Worm (Caenorhabditis elegans) whole organism, midembryonic: Measurements from ENCODE around the gene Y82E9BR.18.

Experiments used
- T22C8.4 ChIP-seq: fragments of 200-800 bp; sonication (Bioruptor generic); IDR thresholded peaks from 2 replicates; pipeline ENCODE4 v1.3.6; 2022; ENCODE audit warnings: missing genetic modification characterization, missing compliant biosample characterization
- cog-1 ChIP-seq: sonication (generic microtip); optimal IDR thresholded peaks from 2 replicates; lab custom pipeline; 2016; ENCODE audit warnings: missing genetic modification characterization, missing compliant biosample characterization
- flt-1 ChIP-seq: fragments of 200-800 bp; sonication (Bioruptor generic); IDR thresholded peaks from 2 replicates; pipeline ENCODE4 v1.3.6; 2022; ENCODE audit warnings: missing genetic modification characterization, missing compliant biosample characterization
- klf-2 ChIP-seq: fragments of 200-800 bp; sonication (Bioruptor generic); conservative IDR thresholded peaks from 2 replicates; pipeline ENCODE4 v1.3.6; 2022; ENCODE audit warnings: missing genetic modification reagents, missing genetic modification characterization, missing compliant biosample characterization
- med-1 ChIP-seq: sonication (generic microtip); optimal IDR thresholded peaks from 2 replicates; lab custom pipeline; 2017; ENCODE audit warnings: missing genetic modification characterization, mild to moderate bottlenecking, missing compliant biosample characterization, antibody characterized with exemption, missing genetic modification reagents; ENCODE audit not compliant: insufficient read depth
- ref-1 ChIP-seq: fragments of 200-800 bp; sonication (Bioruptor generic); conservative IDR thresholded peaks from 2 replicates; pipeline ENCODE4 v1.3.6; 2022; ENCODE audit warnings: missing genetic modification reagents, missing genetic modification characterization, missing compliant biosample characterization
- tab-1 ChIP-seq: fragments of 200-800 bp; sonication (Bioruptor generic); IDR thresholded peaks from 2 replicates; pipeline ENCODE4 v1.3.6; 2022; ENCODE audit warnings: missing genetic modification characterization, missing compliant biosample characterization
- ztf-23 ChIP-seq: fragments of 200-800 bp; sonication (Bioruptor generic); IDR thresholded peaks from 2 replicates; pipeline ENCODE4 v1.3.6; 2022; ENCODE audit warnings: missing genetic modification reagents, missing genetic modification characterization, missing compliant biosample characterization
- ztf-29 ChIP-seq: fragments of 200-800 bp; sonication (Bioruptor generic); IDR thresholded peaks from 2 replicates; pipeline ENCODE4 v1.3.6; 2022; ENCODE audit warnings: missing genetic modification reagents, missing genetic modification characterization, missing compliant biosample characterization

The Y82E9BR.18 gene

ce11 chrIII:1468358-1469305 is 14.7 kb downstream of the Y82E9BR.18 start:
- TF ChIP-seq T22C8.4 (GFP tag; lab: Robert Waterston, UW): peak; percentile 85
- no peak for TF ChIP-seq ref-1
- no peak for TF ChIP-seq klf-2 (GFP tag; lab: Robert Waterston, UW)

- TF ChIP-seq cog-1 (tag; lab: Kevin White, UChicago): no peak
- no peak for TF ChIP-seq T22C8.4 (GFP tag; lab: Robert Waterston, UW)
- TF ChIP-seq med-1 (GFP tag; lab: Kevin White, UChicago): no peak
Measured at ce11 chrIII:1456859-1457258, 26.4 kb downstream of the Y82E9BR.18 start.

ce11 chrIII:1455674-1456073 is 27.6 kb downstream of the Y82E9BR.18 start, which contains the start of gene Y82E9BR.17:
Gene Y82E9BR.17 (minus strand): TSS chrIII:1455774.
- TF ChIP-seq flt-1 (0 out of 2 replicates have a peak, but pooled peaks have one; percentile 39), ref-1 (no peak)

- no peak for TF ChIP-seq med-1 (GFP tag; lab: Kevin White, UChicago)
- TF ChIP-seq klf-2 (GFP tag; lab: Robert Waterston, UW): no peak
- TF ChIP-seq ztf-29: no peak
- no peak for TF ChIP-seq ztf-23 (GFP tag; lab: Robert Waterston, UW)
- no peak for TF ChIP-seq tab-1
- TF ChIP-seq cog-1 (tag; lab: Kevin White, UChicago): no peak
- TF ChIP-seq flt-1: no peak
- no peak for TF ChIP-seq T22C8.4 (GFP tag; lab: Robert Waterston, UW)
- TF ChIP-seq ref-1: no peak
Measured at ce11 chrIII:1446747-1447146, 36.6 kb downstream of the Y82E9BR.18 start.

- TF ChIP-seq ztf-23 (GFP tag; lab: Robert Waterston, UW): 0 out of 2 replicates have a peak, but pooled peaks have one; percentile 32
- no peak for TF ChIP-seq flt-1
- no peak for TF ChIP-seq T22C8.4 (GFP tag; lab: Robert Waterston, UW)
Measured at ce11 chrIII:1439609-1440008, 43.7 kb downstream of the Y82E9BR.18 start.

ce11 chrIII:1436738-1437137 is 46.6 kb downstream of the Y82E9BR.18 start:
- TF ChIP-seq ztf-23 (GFP tag; lab: Robert Waterston, UW): no peak
- no peak for TF ChIP-seq med-1 (GFP tag; lab: Kevin White, UChicago)
- no peak for TF ChIP-seq T22C8.4 (GFP tag; lab: Robert Waterston, UW)
- no peak for TF ChIP-seq klf-2 (GFP tag; lab: Robert Waterston, UW)
- no peak for TF ChIP-seq flt-1
- TF ChIP-seq tab-1: no peak
- no peak for TF ChIP-seq ref-1
- no peak for TF ChIP-seq cog-1 (tag; lab: Kevin White, UChicago)
- no peak for TF ChIP-seq ztf-29

ce11 chrIII:1429920-1430437 is 53.3 kb downstream of the Y82E9BR.18 start:
- no peak for TF ChIP-seq flt-1
- TF ChIP-seq tab-1: no peak
- TF ChIP-seq klf-2 (GFP tag; lab: Robert Waterston, UW): no peak
- no peak for TF ChIP-seq ztf-29
- no peak for TF ChIP-seq cog-1 (tag; lab: Kevin White, UChicago)
- no peak for TF ChIP-seq T22C8.4 (GFP tag; lab: Robert Waterston, UW)
- TF ChIP-seq ztf-23 (GFP tag; lab: Robert Waterston, UW): no peak
- TF ChIP-seq med-1 (GFP tag; lab: Kevin White, UChicago): no peak
- no peak for TF ChIP-seq ref-1

- TF ChIP-seq flt-1 (no peak), ztf-23 (GFP tag; lab: Robert Waterston, UW) (no peak), tab-1 (no peak), ztf-29 (no peak), ref-1 (no peak), T22C8.4 (GFP tag; lab: Robert Waterston, UW) (peak; percentile 65), klf-2 (GFP tag; lab: Robert Waterston, UW) (no peak), cog-1 (tag; lab: Kevin White, UChicago) (no peak), med-1 (GFP tag; lab: Kevin White, UChicago) (no peak)
Measured at ce11 chrIII:1429275-1429674, 54.0 kb downstream of the Y82E9BR.18 start.

ce11 chrIII:1428448-1428847 is 54.9 kb downstream of the Y82E9BR.18 start:
- TF ChIP-seq T22C8.4 (GFP tag; lab: Robert Waterston, UW) (no peak), med-1 (GFP tag; lab: Kevin White, UChicago) (no peak), ztf-23 (GFP tag; lab: Robert Waterston, UW) (no peak), tab-1 (no peak), ref-1 (no peak), ztf-29 (no peak), cog-1 (tag; lab: Kevin White, UChicago) (no peak), klf-2 (GFP tag; lab: Robert Waterston, UW) (no peak), flt-1 (no peak)

- TF ChIP-seq ztf-23 (GFP tag; lab: Robert Waterston, UW) (no peak), tab-1 (no peak), ref-1 (no peak), cog-1 (tag; lab: Kevin White, UChicago) (no peak), ztf-29 (no peak), T22C8.4 (GFP tag; lab: Robert Waterston, UW) (no peak), flt-1 (no peak), klf-2 (GFP tag; lab: Robert Waterston, UW) (no peak), med-1 (GFP tag; lab: Kevin White, UChicago) (no peak)
Measured at ce11 chrIII:1427126-1427525, 56.2 kb downstream of the Y82E9BR.18 start, which contains the start of gene lelo-2. Gene lelo-2 (minus strand): TSS chrIII:1427226.
